Fruit fly (Drosophila melanogaster) whole organism, prepupa: ENCODE data around the gene kis.

ENCODE experiments used
- Blimp-1 ChIP-seq: fragments of 200-800 bp; sonication (Bioruptor generic); optimal IDR thresholded peaks from 3 replicates; lab custom pipeline; 2017; ENCODE audit warnings: missing biosample characterization, missing genetic modification characterization, mild to moderate bottlenecking, moderate library complexity, missing genetic modification reagents
- CG11294 ChIP-seq: fragments of 200-800 bp; sonication (Bioruptor generic); IDR thresholded peaks from 2 replicates; pipeline ENCODE4 v1.3.6; 2022; ENCODE audit warnings: missing biosample characterization, missing genetic modification characterization
- CG11762 ChIP-seq: fragments of 200-800 bp; sonication (Bioruptor generic); optimal IDR thresholded peaks from 3 replicates; lab custom pipeline; 2016; ENCODE audit warnings: missing biosample characterization, missing genetic modification characterization; ENCODE audit not compliant: insufficient read depth
- CG11902 ChIP-seq: fragments of 200-800 bp; sonication (Bioruptor generic); optimal IDR thresholded peaks from 3 replicates; lab custom pipeline; 2016; ENCODE audit warnings: missing biosample characterization, missing genetic modification characterization
- CG15336 ChIP-seq: fragments of 200-800 bp; sonication (Bioruptor generic); IDR thresholded peaks from 2 replicates; pipeline ENCODE4 v1.3.6; 2022; ENCODE audit warnings: missing biosample characterization, missing genetic modification characterization
- CG16779 ChIP-seq: fragments of 200-800 bp; sonication (Bioruptor generic); optimal IDR thresholded peaks from 3 replicates; lab custom pipeline; 2017; ENCODE audit warnings: missing biosample characterization, mild to moderate bottlenecking, missing genetic modification characterization
- CG3032 ChIP-seq: fragments of 200-800 bp; optimal IDR thresholded peaks from 2 replicates; lab custom pipeline; 2019; ENCODE audit warnings: missing biosample characterization, mild to moderate bottlenecking, missing genetic modification characterization, moderate library complexity
- CG32006 ChIP-seq: fragments of 200-800 bp; sonication (Bioruptor generic); optimal IDR thresholded peaks from 3 replicates; lab custom pipeline; 2017; ENCODE audit warnings: missing biosample characterization, mild to moderate bottlenecking, missing genetic modification characterization
- CG34406 ChIP-seq: fragments of 200-800 bp; sonication (Bioruptor generic); optimal IDR thresholded peaks from 3 replicates; lab custom pipeline; 2016; ENCODE audit warnings: missing biosample characterization, missing genetic modification characterization
- CG4318 ChIP-seq: fragments of 200-800 bp; sonication (Bioruptor generic); optimal IDR thresholded peaks from 3 replicates; lab custom pipeline; 2017; ENCODE audit warnings: missing biosample characterization, mild to moderate bottlenecking, missing genetic modification characterization
- CG6163 ChIP-seq: fragments of 200-800 bp; sonication (Bioruptor generic); IDR thresholded peaks from 3 replicates; pipeline ENCODE4 v1.3.6; 2022; ENCODE audit warnings: missing biosample characterization, missing genetic modification characterization
- CG6276 ChIP-seq: fragments of 200-800 bp; sonication (Bioruptor generic); optimal IDR thresholded peaks from 2 replicates; lab custom pipeline; 2017; ENCODE audit warnings: missing biosample characterization, mild to moderate bottlenecking, missing genetic modification characterization
- CG6792 ChIP-seq: fragments of 200-800 bp; sonication (Bioruptor generic); optimal IDR thresholded peaks from 3 replicates; lab custom pipeline; 2016; ENCODE audit warnings: missing biosample characterization, missing genetic modification characterization
- CG6808 ChIP-seq: fragments of 200-800 bp; sonication (Bioruptor generic); optimal IDR thresholded peaks from 3 replicates; lab custom pipeline; 2017; ENCODE audit warnings: missing biosample characterization, missing genetic modification characterization, mild to moderate bottlenecking, moderate library complexity, missing genetic modification reagents
- CG7368 ChIP-seq: fragments of 200-800 bp; sonication (Bioruptor generic); optimal IDR thresholded peaks from 3 replicates; lab custom pipeline; 2016; ENCODE audit warnings: missing biosample characterization, missing genetic modification characterization
- CG8119 ChIP-seq: fragments of 200-800 bp; sonication (Bioruptor generic); IDR thresholded peaks from 3 replicates; pipeline ENCODE4 v1.3.6; 2022; ENCODE audit warnings: missing biosample characterization, missing genetic modification characterization
- CG9139 ChIP-seq: fragments of 200-800 bp; sonication (Bioruptor generic); optimal IDR thresholded peaks from 3 replicates; lab custom pipeline; 2017; ENCODE audit warnings: missing biosample characterization, mild to moderate bottlenecking, missing genetic modification characterization
- Eip75B ChIP-seq: fragments of 200-800 bp; sonication (Bioruptor generic); optimal IDR thresholded peaks from 3 replicates; lab custom pipeline; 2016; ENCODE audit warnings: missing biosample characterization, missing genetic modification characterization
- Eip78C ChIP-seq: fragments of 200-800 bp; sonication (Bioruptor generic); peaks from one replicate; lab custom pipeline; 2016; ENCODE audit warnings: missing biosample characterization, missing genetic modification characterization
- Eip93F ChIP-seq: fragments of 200-800 bp; sonication (Bioruptor generic); optimal IDR thresholded peaks from 2 replicates; lab custom pipeline; 2016; ENCODE audit warnings: missing biosample characterization, mild to moderate bottlenecking, missing genetic modification characterization
- Hr38 ChIP-seq: sonication (Bioruptor generic); optimal IDR thresholded peaks from 2 replicates; lab custom pipeline; 2016; ENCODE audit warnings: missing biosample characterization, missing genetic modification characterization
- Met ChIP-seq: fragments of 200-800 bp; sonication (Bioruptor generic); optimal IDR thresholded peaks from 3 replicates; lab custom pipeline; 2016; ENCODE audit warnings: missing biosample characterization, missing genetic modification characterization
- OdsH ChIP-seq: fragments of 200-800 bp; sonication (Bioruptor generic); optimal IDR thresholded peaks from 3 replicates; lab custom pipeline; 2016; ENCODE audit warnings: missing biosample characterization, missing genetic modification characterization
- Sox102F ChIP-seq: fragments of 200-800 bp; sonication (Bioruptor generic); optimal IDR thresholded peaks from 2 replicates; lab custom pipeline; 2016; ENCODE audit warnings: missing biosample characterization, mild to moderate bottlenecking, missing genetic modification characterization
- Sox14 ChIP-seq: fragments of 200-800 bp; sonication (Bioruptor generic); optimal IDR thresholded peaks from 3 replicates; lab custom pipeline; 2016; ENCODE audit warnings: missing biosample characterization, missing genetic modification characterization
- Sox15 ChIP-seq: fragments of 200-800 bp; sonication (Bioruptor generic); optimal IDR thresholded peaks from 3 replicates; lab custom pipeline; 2016; ENCODE audit warnings: missing biosample characterization, missing genetic modification characterization
- acj6 ChIP-seq: fragments of 200-800 bp; sonication (Bioruptor generic); optimal IDR thresholded peaks from 3 replicates; lab custom pipeline; 2016; ENCODE audit warnings: missing biosample characterization, missing genetic modification characterization
- dac ChIP-seq: fragments of 200-800 bp; sonication (Bioruptor generic); optimal IDR thresholded peaks from 2 replicates; lab custom pipeline; 2017; ENCODE audit warnings: missing biosample characterization, mild to moderate bottlenecking, missing genetic modification characterization
- dsx ChIP-seq: fragments of 200-800 bp; optimal IDR thresholded peaks from 3 replicates; lab custom pipeline; 2019; ENCODE audit warnings: missing biosample characterization, mild to moderate bottlenecking, missing genetic modification characterization, moderate library complexity; ENCODE audit not compliant: poor library complexity, severe bottlenecking
- eg ChIP-seq: fragments of 200-800 bp; sonication (Bioruptor generic); IDR thresholded peaks from 3 replicates; pipeline ENCODE4 v1.3.6; 2022; ENCODE audit warnings: missing biosample characterization, missing genetic modification characterization
- esn ChIP-seq: fragments of 200-800 bp; sonication (Bioruptor generic); optimal IDR thresholded peaks from 2 replicates; lab custom pipeline; 2016; ENCODE audit warnings: missing biosample characterization, mild to moderate bottlenecking, missing genetic modification characterization, moderate library complexity
- fd59A ChIP-seq: fragments of 200-800 bp; sonication (Bioruptor generic); optimal IDR thresholded peaks from 2 replicates; lab custom pipeline; 2017; ENCODE audit warnings: missing biosample characterization, mild to moderate bottlenecking, missing genetic modification characterization, missing genetic modification reagents
- fkh ChIP-seq: fragments of 200-800 bp; sonication (Bioruptor generic); optimal IDR thresholded peaks from 3 replicates; lab custom pipeline; 2017; ENCODE audit warnings: missing biosample characterization, mild to moderate bottlenecking, missing genetic modification characterization, moderate library complexity
- lz ChIP-seq: fragments of 200-800 bp; sonication (Bioruptor generic); optimal IDR thresholded peaks from 3 replicates; lab custom pipeline; 2016; ENCODE audit warnings: missing biosample characterization, missing genetic modification characterization
- net ChIP-seq: fragments of 200-800 bp; sonication (Bioruptor generic); optimal IDR thresholded peaks from 3 replicates; lab custom pipeline; 2016; ENCODE audit warnings: missing biosample characterization, missing genetic modification characterization
- pdm3 ChIP-seq: fragments of 200-800 bp; sonication (Bioruptor generic); optimal IDR thresholded peaks from 3 replicates; lab custom pipeline; 2016; ENCODE audit warnings: missing biosample characterization, missing genetic modification characterization
- spab ChIP-seq: fragments of 200-800 bp; sonication (Bioruptor generic); optimal IDR thresholded peaks from 2 replicates; lab custom pipeline; 2017; ENCODE audit warnings: missing biosample characterization, mild to moderate bottlenecking, missing genetic modification characterization, missing genetic modification reagents
- svp ChIP-seq: fragments of 200-800 bp; sonication (Bioruptor generic); peaks from one replicate; lab custom pipeline; 2016; ENCODE audit warnings: missing biosample characterization, missing genetic modification characterization
- topi ChIP-seq: fragments of 200-800 bp; sonication (Bioruptor generic); optimal IDR thresholded peaks from 3 replicates; lab custom pipeline; 2016; ENCODE audit warnings: missing biosample characterization, missing genetic modification characterization
- vri ChIP-seq: fragments of 200-800 bp; sonication (Bioruptor generic); optimal IDR thresholded peaks from 3 replicates; lab custom pipeline; 2016; ENCODE audit warnings: missing biosample characterization, mild to moderate bottlenecking, missing genetic modification characterization

kis gene

dm6 chr2L:171499-172250 is 78.9 kb downstream of the kis start (continued):
- TF ChIP-seq spab (GFP tag; lab: Kevin White, UChicago): peak; percentile 49
- TF ChIP-seq fd59A (GFP tag; lab: Kevin White, UChicago): no peak
- TF ChIP-seq pdm3 (GFP tag; lab: Kevin White, UChicago): peak; percentile 75
- TF ChIP-seq Sox102F (GFP tag; lab: Kevin White, UChicago): no peak
- TF ChIP-seq Eip75B (GFP tag; lab: Kevin White, UChicago): peak; percentile 61
- peak; percentile 51 for TF ChIP-seq Met (GFP tag; lab: Kevin White, UChicago)
- TF ChIP-seq Eip93F (GFP tag; lab: Kevin White, UChicago): no peak
- TF ChIP-seq svp: no peak
- no peak for TF ChIP-seq Blimp-1
- no peak for TF ChIP-seq CG6163 (GFP tag; lab: Robert Waterston, UW)
- peak; percentile 73 for TF ChIP-seq CG4318 (GFP tag; lab: Kevin White, UChicago)
- no peak for TF ChIP-seq CG16779 (tag; lab: Kevin White, UChicago)
- no peak; the same call in 2 of the 3 replicates for TF ChIP-seq eg (GFP tag; lab: Robert Waterston, UW)
- peak; percentile 86 for TF ChIP-seq CG15336 (GFP tag; lab: Robert Waterston, UW)
- peak; percentile 70 for TF ChIP-seq CG6808
- TF ChIP-seq net (GFP tag; lab: Kevin White, UChicago): peak; percentile 59
- TF ChIP-seq OdsH (GFP tag; lab: Kevin White, UChicago): peak; percentile 81
- no peak for TF ChIP-seq Hr38
- peak; percentile 70 for TF ChIP-seq acj6
- peak; percentile 37 for TF ChIP-seq Sox15 (GFP tag; lab: Kevin White, UChicago)
- TF ChIP-seq CG6276 (GFP tag; lab: Kevin White, UChicago): peak; percentile 51
- TF ChIP-seq CG11762 (GFP tag; lab: Kevin White, UChicago): peak; percentile 23
- TF ChIP-seq lz (GFP tag; lab: Kevin White, UChicago): peak; percentile 45
- peak; percentile 59 for TF ChIP-seq dac (GFP tag; lab: Kevin White, UChicago)
- peak; percentile 85; the same call in 2 of the 3 replicates for TF ChIP-seq CG8119 (GFP tag; lab: Robert Waterston, UW)
- TF ChIP-seq fkh: peak; percentile 87
- TF ChIP-seq topi: peak; percentile 13
- peak; percentile 58 for TF ChIP-seq CG9139 (GFP tag; lab: Kevin White, UChicago)
- no peak for TF ChIP-seq CG11294 (GFP tag; lab: Robert Waterston, UW)
- TF ChIP-seq vri: peak; percentile 32
- TF ChIP-seq CG3032 (tag; lab: Kevin White, UChicago): no peak
- TF ChIP-seq CG6792 (GFP tag; lab: Kevin White, UChicago): peak; percentile 49
- TF ChIP-seq Eip78C (GFP tag; lab: Kevin White, UChicago): peak; percentile 84
- TF ChIP-seq CG7368 (GFP tag; lab: Kevin White, UChicago): peak; percentile 21
- peak; percentile 53 for TF ChIP-seq dsx (GFP tag; lab: Kevin White, UChicago)
- peak; percentile 86 for TF ChIP-seq CG32006 (GFP tag; lab: Kevin White, UChicago)
- TF ChIP-seq CG11902 (GFP tag; lab: Kevin White, UChicago): peak; percentile 26
- TF ChIP-seq CG34406 (GFP tag; lab: Kevin White, UChicago): peak; percentile 50
- TF ChIP-seq, all 60 proteins: peak for 44

- TF ChIP-seq Eip93F (GFP tag; lab: Kevin White, UChicago): no peak
- peak; percentile 52 for TF ChIP-seq Eip78C (GFP tag; lab: Kevin White, UChicago)
- peak; percentile 68 for TF ChIP-seq vri
- TF ChIP-seq esn (GFP tag; lab: Kevin White, UChicago): no peak
- TF ChIP-seq CG15336 (GFP tag; lab: Robert Waterston, UW): no peak
- TF ChIP-seq CG6276 (GFP tag; lab: Kevin White, UChicago): no peak
- peak; percentile 67 for TF ChIP-seq fkh
- no peak for TF ChIP-seq Sox14 (GFP tag; lab: Kevin White, UChicago)
- no peak for TF ChIP-seq Eip75B (GFP tag; lab: Kevin White, UChicago)
- TF ChIP-seq, all 60 proteins: peak for 3
These were observed 80.2 kb downstream of the kis start for dm6 chr2L:170383-170782.
